Fruit fly (Drosophila melanogaster) whole organism, prepupa: ENCODE results near the gene Pex2.
A peak's percentile ranks its signal among the peaks of the same experiment; 100 is the strongest.

Experiments
- CG10669 ChIP-seq: fragments of 200-800 bp; sonication (Bioruptor generic); optimal IDR thresholded peaks from 3 replicates; lab custom pipeline; 2018; ENCODE audit warnings: missing biosample characterization, mild to moderate bottlenecking, missing genetic modification characterization, moderate library complexity
- CG11762 ChIP-seq: fragments of 200-800 bp; sonication (Bioruptor generic); optimal IDR thresholded peaks from 3 replicates; lab custom pipeline; 2016; ENCODE audit warnings: missing biosample characterization, missing genetic modification characterization; ENCODE audit not compliant: insufficient read depth
- CG11902 ChIP-seq: fragments of 200-800 bp; sonication (Bioruptor generic); optimal IDR thresholded peaks from 3 replicates; lab custom pipeline; 2016; ENCODE audit warnings: missing biosample characterization, missing genetic modification characterization
- CG6276 ChIP-seq: fragments of 200-800 bp; sonication (Bioruptor generic); optimal IDR thresholded peaks from 2 replicates; lab custom pipeline; 2017; ENCODE audit warnings: missing biosample characterization, mild to moderate bottlenecking, missing genetic modification characterization
- CG7368 ChIP-seq: fragments of 200-800 bp; sonication (Bioruptor generic); optimal IDR thresholded peaks from 3 replicates; lab custom pipeline; 2016; ENCODE audit warnings: missing biosample characterization, missing genetic modification characterization
- CG8632 ChIP-seq: fragments of 200-800 bp; sonication (Bioruptor generic); optimal IDR thresholded peaks from 3 replicates; lab custom pipeline; 2016; ENCODE audit warnings: missing biosample characterization, missing genetic modification characterization
- CG9139 ChIP-seq: fragments of 200-800 bp; sonication (Bioruptor generic); optimal IDR thresholded peaks from 3 replicates; lab custom pipeline; 2017; ENCODE audit warnings: missing biosample characterization, mild to moderate bottlenecking, missing genetic modification characterization
- Met ChIP-seq: fragments of 200-800 bp; sonication (Bioruptor generic); optimal IDR thresholded peaks from 3 replicates; lab custom pipeline; 2016; ENCODE audit warnings: missing biosample characterization, missing genetic modification characterization
- Sox14 ChIP-seq: fragments of 200-800 bp; sonication (Bioruptor generic); optimal IDR thresholded peaks from 3 replicates; lab custom pipeline; 2016; ENCODE audit warnings: missing biosample characterization, missing genetic modification characterization
- Sox15 ChIP-seq: fragments of 200-800 bp; sonication (Bioruptor generic); optimal IDR thresholded peaks from 3 replicates; lab custom pipeline; 2016; ENCODE audit warnings: missing biosample characterization, missing genetic modification characterization
- dsx ChIP-seq: fragments of 200-800 bp; optimal IDR thresholded peaks from 3 replicates; lab custom pipeline; 2019; ENCODE audit warnings: missing biosample characterization, mild to moderate bottlenecking, missing genetic modification characterization, moderate library complexity; ENCODE audit not compliant: poor library complexity, severe bottlenecking
- salr ChIP-seq, 2 experiments: fragments of 200-800 bp; sonication (Bioruptor generic); optimal IDR thresholded peaks; 3 replicates each; lab custom pipeline; 2016 to 2018; ENCODE audit warnings: missing biosample characterization in 2 of 2, missing genetic modification characterization in 2 of 2, mild to moderate bottlenecking in 1 of 2
- topi ChIP-seq: fragments of 200-800 bp; sonication (Bioruptor generic); optimal IDR thresholded peaks from 3 replicates; lab custom pipeline; 2016; ENCODE audit warnings: missing biosample characterization, missing genetic modification characterization

Pex2 gene

dm6 chr3L:8385055-8385454, 46.2 kb downstream of the Pex2 start (continued):
- TF ChIP-seq Sox14 (GFP tag; lab: Kevin White, UChicago) (peak; percentile 86), topi (GFP tag; lab: Kevin White, UChicago) (peak; percentile 84), Met (peak; percentile 77), CG9139 (GFP tag; lab: Kevin White, UChicago) (peak; percentile 56), CG6276 (peak; percentile 77), salr (GFP tag; optimal IDR thresholded peaks at IDR 0.05; lab: Kevin White, UChicago) (peak; percentile 61 to 87), CG11762 (GFP tag; lab: Kevin White, UChicago) (peak; percentile 85), Sox15 (GFP tag; lab: Kevin White, UChicago) (peak; percentile 78), CG11902 (GFP tag; lab: Kevin White, UChicago) (peak; percentile 81), CG7368 (GFP tag; lab: Kevin White, UChicago) (peak; percentile 78), CG10669 (GFP tag; lab: Kevin White, UChicago) (peak; percentile 84), CG8632 (GFP tag; lab: Kevin White, UChicago) (peak; percentile 83), dsx (GFP tag; lab: Kevin White, UChicago) (peak; percentile 70)
